Worm (Caenorhabditis elegans): Measurements from ENCODE around the gene srx-19.

- no peak for TF ChIP-seq elt-2 (tag; optimal IDR thresholded peaks at IDR 0.05)
- no peak for TF ChIP-seq pqm-1 (tag; optimal IDR thresholded peaks at IDR 0.05)
- TF ChIP-seq fkh-10 (GFP tag; optimal IDR thresholded peaks at IDR 0.05), result no peak
- TF ChIP-seq sox-2 (GFP tag; IDR thresholded peaks at IDR 0.05), result no peak
- no peak for TF ChIP-seq ceh-18 (tag; optimal IDR thresholded peaks at IDR 0.05)
- TF ChIP-seq ceh-19 (GFP tag; optimal IDR thresholded peaks at IDR 0.05), result no peak
- TF ChIP-seq unc-86 (tag; optimal IDR thresholded peaks at IDR 0.05), result no peak
- TF ChIP-seq F13H6.1 (tag; optimal IDR thresholded peaks at IDR 0.05), result no peak
- no peak for TF ChIP-seq nhr-11 (tag; optimal IDR thresholded peaks at IDR 0.05)
These were observed 30.5 kb upstream of the srx-19 start, which contains the start of gene lip-1 for ce11 chrIV:6842470-6843008.
